Worm (Caenorhabditis elegans) whole organism, late embryonic: ENCODE measurements around the gene sma-9.

Experiments
- C08G9.2 ChIP-seq: sonication (generic microtip); optimal IDR thresholded peaks from 2 replicates; lab custom pipeline; 2016; ENCODE audit warnings: mild to moderate bottlenecking, missing genetic modification characterization, moderate library complexity, missing compliant biosample characterization
- C38D4.7 ChIP-seq: fragments of 200-800 bp; sonication (Bioruptor generic); optimal IDR thresholded peaks from 2 replicates; lab custom pipeline; 2018; ENCODE audit warnings: mild to moderate bottlenecking, missing genetic modification characterization, moderate library complexity, missing compliant biosample characterization
- F13H6.1 ChIP-seq: sonication (generic microtip); optimal IDR thresholded peaks from 2 replicates; lab custom pipeline; 2016; ENCODE audit warnings: missing genetic modification characterization, missing compliant biosample characterization
- K02D7.2 ChIP-seq: sonication (generic microtip); optimal IDR thresholded peaks from 2 replicates; lab custom pipeline; 2017; ENCODE audit warnings: mild to moderate bottlenecking, missing genetic modification characterization, missing compliant biosample characterization
- K09A11.1 ChIP-seq: sonication (generic microtip); optimal IDR thresholded peaks from 2 replicates; lab custom pipeline; 2017; ENCODE audit warnings: antibody characterized with exemption, mild to moderate bottlenecking, missing genetic modification characterization, missing compliant biosample characterization; ENCODE audit not compliant: insufficient read depth
- ama-1 ChIP-seq: fragments of 150-350 bp; optimal IDR thresholded peaks from 2 replicates; lab custom pipeline; 2014
- ceh-14 ChIP-seq: sonication (generic microtip); optimal IDR thresholded peaks from 2 replicates; lab custom pipeline; 2016; ENCODE audit warnings: missing genotype, missing genetic modification characterization, missing compliant biosample characterization
- ceh-18 ChIP-seq: sonication (generic microtip); optimal IDR thresholded peaks from 2 replicates; lab custom pipeline; 2016; ENCODE audit warnings: missing genetic modification characterization, missing compliant biosample characterization
- ceh-19 ChIP-seq: fragments of 200-800 bp; sonication (Bioruptor generic); optimal IDR thresholded peaks from 2 replicates; lab custom pipeline; 2018; ENCODE audit warnings: mild to moderate bottlenecking, missing genetic modification characterization, missing compliant biosample characterization
- ceh-22 ChIP-seq: sonication (generic microtip); optimal IDR thresholded peaks from 2 replicates; lab custom pipeline; 2017; ENCODE audit warnings: missing biosample characterization, missing genetic modification characterization
- ceh-24 ChIP-seq: sonication (generic microtip); optimal IDR thresholded peaks from 2 replicates; lab custom pipeline; 2016; ENCODE audit warnings: mild to moderate bottlenecking, missing genetic modification characterization, missing compliant biosample characterization
- ceh-30 ChIP-seq: fragments of 150-350 bp; optimal IDR thresholded peaks from 2 replicates; lab custom pipeline; 2014; ENCODE audit warnings: missing biosample characterization, missing genetic modification characterization
- ceh-31 ChIP-seq: sonication (generic microtip); optimal IDR thresholded peaks from 2 replicates; lab custom pipeline; 2016; ENCODE audit warnings: missing genetic modification characterization, missing compliant biosample characterization
- ceh-48 ChIP-seq: sonication (generic microtip); optimal IDR thresholded peaks from 2 replicates; lab custom pipeline; 2016; ENCODE audit warnings: missing genetic modification characterization, inconsistent platforms, missing compliant biosample characterization
- ceh-6 ChIP-seq: fragments of 200-800 bp; sonication (Bioruptor generic); optimal IDR thresholded peaks from 2 replicates; lab custom pipeline; 2018; ENCODE audit warnings: mild to moderate bottlenecking, missing genetic modification characterization, missing compliant biosample characterization
- ceh-9 ChIP-seq: sonication (generic microtip); optimal IDR thresholded peaks from 2 replicates; lab custom pipeline; 2016; ENCODE audit warnings: mild to moderate bottlenecking, missing genetic modification characterization, inconsistent platforms, missing compliant biosample characterization
- che-1 ChIP-seq: sonication (generic microtip); optimal IDR thresholded peaks from 2 replicates; lab custom pipeline; 2016; ENCODE audit warnings: mild to moderate bottlenecking, missing genetic modification characterization, missing compliant biosample characterization
- dmd-4 ChIP-seq: sonication (generic microtip); optimal IDR thresholded peaks from 2 replicates; lab custom pipeline; 2016; ENCODE audit warnings: borderline replicate concordance, missing genetic modification characterization, missing compliant biosample characterization
- elt-4 ChIP-seq: sonication (generic microtip); optimal IDR thresholded peaks from 2 replicates; lab custom pipeline; 2016; ENCODE audit warnings: missing genetic modification characterization, missing compliant biosample characterization
- ets-4 ChIP-seq: sonication (generic microtip); optimal IDR thresholded peaks from 2 replicates; lab custom pipeline; 2016; ENCODE audit warnings: missing genetic modification characterization, missing compliant biosample characterization
- fkh-10 ChIP-seq: fragments of 150-350 bp; optimal IDR thresholded peaks from 2 replicates; lab custom pipeline; 2014; ENCODE audit warnings: missing biosample characterization, missing genetic modification reagents, missing genetic modification characterization
- fkh-6 ChIP-seq: sonication (generic microtip); optimal IDR thresholded peaks from 2 replicates; lab custom pipeline; 2016; ENCODE audit warnings: missing genetic modification characterization, missing compliant biosample characterization
- gmeb-2 ChIP-seq: sonication (generic microtip); optimal IDR thresholded peaks from 2 replicates; lab custom pipeline; 2016; ENCODE audit warnings: missing genetic modification characterization, inconsistent platforms, missing compliant biosample characterization
- hlh-13 ChIP-seq: fragments of 200-800 bp; sonication (Bioruptor generic); optimal IDR thresholded peaks from 2 replicates; lab custom pipeline; 2018; ENCODE audit warnings: mild to moderate bottlenecking, missing genetic modification characterization, missing compliant biosample characterization
- hlh-15 ChIP-seq: sonication (generic microtip); optimal IDR thresholded peaks from 2 replicates; lab custom pipeline; 2016; ENCODE audit warnings: missing genetic modification characterization, missing compliant biosample characterization
- hlh-30 ChIP-seq: sonication (generic microtip); optimal IDR thresholded peaks from 2 replicates; lab custom pipeline; 2017; ENCODE audit warnings: antibody characterized with exemption, missing genetic modification characterization, missing compliant biosample characterization; ENCODE audit not compliant: insufficient read depth
- hlh-6 ChIP-seq: sonication (generic microtip); optimal IDR thresholded peaks from 2 replicates; lab custom pipeline; 2016; ENCODE audit warnings: missing genotype, missing genetic modification characterization, missing compliant biosample characterization
- hlh-8 ChIP-seq: sonication (generic microtip); optimal IDR thresholded peaks from 2 replicates; lab custom pipeline; 2016; ENCODE audit warnings: missing genotype, missing genetic modification characterization, missing compliant biosample characterization
- lim-6 ChIP-seq: sonication (generic microtip); optimal IDR thresholded peaks from 2 replicates; lab custom pipeline; 2016; ENCODE audit warnings: missing genetic modification characterization, missing compliant biosample characterization
- mec-3 ChIP-seq: sonication (generic microtip); optimal IDR thresholded peaks from 2 replicates; lab custom pipeline; 2016; ENCODE audit warnings: borderline replicate concordance, missing genetic modification characterization, missing compliant biosample characterization
- nhr-232 ChIP-seq: sonication (generic microtip); optimal IDR thresholded peaks from 2 replicates; lab custom pipeline; 2016; ENCODE audit warnings: missing genetic modification characterization, missing compliant biosample characterization
- npax-4 ChIP-seq: sonication (generic microtip); optimal IDR thresholded peaks from 2 replicates; lab custom pipeline; 2016; ENCODE audit warnings: missing genetic modification characterization, missing compliant biosample characterization
- pat-9 ChIP-seq: fragments of 200-800 bp; sonication (Bioruptor generic); optimal IDR thresholded peaks from 2 replicates; lab custom pipeline; 2018; ENCODE audit warnings: mild to moderate bottlenecking, missing genetic modification characterization, moderate library complexity, missing compliant biosample characterization
- pax-1 ChIP-seq: fragments of 150-350 bp; optimal IDR thresholded peaks from 2 replicates; lab custom pipeline; 2014; ENCODE audit warnings: missing biosample characterization, missing genetic modification characterization
- pha-2 ChIP-seq: sonication (generic microtip); optimal IDR thresholded peaks from 2 replicates; lab custom pipeline; 2017; ENCODE audit warnings: mild to moderate bottlenecking, missing genetic modification characterization, missing compliant biosample characterization
- pros-1 ChIP-seq: fragments of 150-350 bp; optimal IDR thresholded peaks from 2 replicates; lab custom pipeline; 2014; ENCODE audit warnings: missing biosample characterization, missing genetic modification reagents, missing genetic modification characterization
- ref-2 ChIP-seq: sonication (generic microtip); optimal IDR thresholded peaks from 2 replicates; lab custom pipeline; 2016; ENCODE audit warnings: missing genetic modification characterization, missing compliant biosample characterization
- rnt-1 ChIP-seq: sonication (generic microtip); optimal IDR thresholded peaks from 2 replicates; lab custom pipeline; 2016; ENCODE audit warnings: missing genetic modification characterization, missing compliant biosample characterization
- sdc-2 ChIP-seq: sonication (generic microtip); optimal IDR thresholded peaks from 2 replicates; lab custom pipeline; 2016; ENCODE audit warnings: missing genotype, missing genetic modification characterization, missing compliant biosample characterization
- syd-9 ChIP-seq: sonication (generic microtip); optimal IDR thresholded peaks from 2 replicates; lab custom pipeline; 2016; ENCODE audit warnings: mild to moderate bottlenecking, missing genetic modification characterization, moderate library complexity, missing compliant biosample characterization
- tbx-2 ChIP-seq: sonication (generic microtip); optimal IDR thresholded peaks from 2 replicates; lab custom pipeline; 2016; ENCODE audit warnings: missing genetic modification characterization, missing compliant biosample characterization
- tbx-7 ChIP-seq: sonication (generic microtip); optimal IDR thresholded peaks from 2 replicates; lab custom pipeline; 2016; ENCODE audit warnings: missing genotype, missing genetic modification characterization, missing compliant biosample characterization
- ttx-3 ChIP-seq: sonication (generic microtip); optimal IDR thresholded peaks from 2 replicates; lab custom pipeline; 2016; ENCODE audit warnings: missing genetic modification reagents, missing genetic modification characterization, missing compliant biosample characterization
- unc-3 ChIP-seq, 2 experiments: fragments of 200-800 bp in 1 of 2; sonication (Bioruptor generic) in 1 of 2; sonication (generic microtip) in 1 of 2; conservative IDR thresholded peaks in 1 of 2; optimal IDR thresholded peaks in 1 of 2; 2 replicates each; pipeline versions ENCODE4 v1.3.6 to Lab custom; 2016 to 2022; ENCODE audit warnings: missing compliant biosample characterization in 2 of 2, missing genetic modification characterization in 2 of 2, missing genetic modification reagents in 1 of 2
- unc-86 ChIP-seq: sonication (generic microtip); optimal IDR thresholded peaks from 2 replicates; lab custom pipeline; 2016; ENCODE audit warnings: missing genetic modification characterization, missing compliant biosample characterization
- zip-5 ChIP-seq: sonication (generic microtip); optimal IDR thresholded peaks from 2 replicates; lab custom pipeline; 2016; ENCODE audit warnings: missing genetic modification characterization, missing compliant biosample characterization

The sma-9 gene

ce11 chrX:10766123-10766622, 2.9 kb upstream of the sma-9 start (continued):
- peak; percentile 25 for TF ChIP-seq unc-86 (tag; lab: Kevin White, UChicago)
- TF ChIP-seq pha-2 (tag; lab: Kevin White, UChicago): peak; percentile 38
- peak; percentile 99 for TF ChIP-seq pros-1 (tag; lab: Kevin White, UChicago)
- TF ChIP-seq K02D7.2 (tag; lab: Kevin White, UChicago): no peak
- TF ChIP-seq ceh-19 (GFP tag; lab: Kevin White, UChicago): peak; percentile 81
- no peak for TF ChIP-seq ceh-9
- TF ChIP-seq hlh-8: peak; percentile 79
- no peak for TF ChIP-seq hlh-15 (tag; lab: Kevin White, UChicago)
- no peak for TF ChIP-seq unc-3 (GFP tag; conservative IDR thresholded peaks at IDR 0.05; lab: Robert Waterston, UW)
- peak; percentile 57 for TF ChIP-seq unc-3 (tag; optimal IDR thresholded peaks at IDR 0.05; lab: Kevin White, UChicago)
- peak; percentile 35 for TF ChIP-seq fkh-6 (tag; lab: Kevin White, UChicago)
- TF ChIP-seq ceh-6 (GFP tag; lab: Kevin White, UChicago): no peak
- peak; percentile 51 for TF ChIP-seq pat-9 (tag; lab: Kevin White, UChicago)
- TF ChIP-seq ceh-31 (tag; lab: Kevin White, UChicago): peak; percentile 98
- peak; percentile 94 for TF ChIP-seq tbx-2 (tag; lab: Kevin White, UChicago)
- TF ChIP-seq K09A11.1 (tag; lab: Kevin White, UChicago): peak; percentile 51
- no peak for TF ChIP-seq zip-5 (tag; lab: Kevin White, UChicago)
- peak; percentile 87 for TF ChIP-seq syd-9 (tag; lab: Kevin White, UChicago)
- TF ChIP-seq C38D4.7 (GFP tag; lab: Kevin White, UChicago): no peak
- TF ChIP-seq ets-4: peak; percentile 58
- TF ChIP-seq hlh-30 (tag; lab: Kevin White, UChicago): peak; percentile 92
- TF ChIP-seq gmeb-2: no peak
- TF ChIP-seq npax-4 (tag; lab: Kevin White, UChicago): no peak
- TF ChIP-seq C08G9.2 (tag; lab: Kevin White, UChicago): peak; percentile 79
- TF ChIP-seq hlh-6 (tag; lab: Kevin White, UChicago): peak; percentile 26
- TF ChIP-seq dmd-4 (tag; lab: Kevin White, UChicago): peak; percentile 66
- TF ChIP-seq hlh-13: no peak
- TF ChIP-seq mec-3: no peak
- TF ChIP-seq ceh-48 (tag; lab: Kevin White, UChicago): peak; percentile 58
- peak; percentile 85 for TF ChIP-seq sdc-2
- peak; percentile 92 for TF ChIP-seq ref-2
- TF ChIP-seq ceh-22 (tag; lab: Kevin White, UChicago): peak; percentile 76
- peak; percentile 38 for TF ChIP-seq lim-6 (tag; lab: Kevin White, UChicago)
- TF ChIP-seq fkh-10 (GFP tag; lab: Kevin White, UChicago): no peak
- TF ChIP-seq ceh-24 (tag; lab: Kevin White, UChicago): no peak

DNA sequence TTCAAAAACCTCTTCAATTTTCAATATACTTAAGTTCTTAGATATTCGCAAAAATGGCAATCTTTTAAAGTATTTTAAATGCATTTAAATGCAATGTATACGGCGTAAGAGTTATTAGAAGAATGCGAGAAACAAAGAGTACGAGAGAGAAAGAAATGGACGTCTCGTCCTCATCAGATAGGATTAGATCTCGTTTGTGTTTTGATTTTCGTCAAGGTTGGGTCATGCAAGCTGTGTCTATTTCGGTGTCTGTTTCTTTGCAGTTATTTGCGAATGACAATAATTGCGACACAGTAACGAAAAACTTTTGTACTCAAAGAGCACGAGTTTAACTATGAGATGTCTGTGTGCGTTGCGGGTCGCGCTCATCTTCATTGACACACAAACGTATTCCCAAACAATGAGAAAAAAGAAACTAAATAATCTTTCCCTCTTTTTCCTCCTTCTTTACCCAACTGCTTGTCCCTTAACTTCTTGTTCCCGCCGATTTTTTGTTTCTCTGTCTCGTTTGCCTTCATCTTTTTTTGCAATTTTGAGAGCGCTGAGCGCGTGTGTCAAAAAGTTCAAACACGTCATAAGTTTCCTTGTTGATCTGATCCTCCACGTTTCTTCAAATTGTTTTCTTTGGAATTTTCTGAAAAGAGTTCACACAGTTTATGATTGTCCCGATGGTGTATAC, 2.0 kb upstream of the sma-9 start:
- TF ChIP-seq syd-9 (tag; lab: Kevin White, UChicago): no peak
- TF ChIP-seq pax-1 (tag; lab: Kevin White, UChicago): no peak
- TF ChIP-seq K02D7.2 (tag; lab: Kevin White, UChicago): no peak
- no peak for TF ChIP-seq F13H6.1
- no peak for TF ChIP-seq ttx-3
- TF ChIP-seq ceh-48 (tag; lab: Kevin White, UChicago): no peak
- no peak for TF ChIP-seq elt-4 (tag; lab: Kevin White, UChicago)
- no peak for TF ChIP-seq ceh-14 (tag; lab: Kevin White, UChicago)
- no peak for TF ChIP-seq hlh-6 (tag; lab: Kevin White, UChicago)
- no peak for TF ChIP-seq ceh-18
- no peak for TF ChIP-seq tbx-7
- TF ChIP-seq ets-4: no peak
- no peak for TF ChIP-seq ama-1 (lab: Kevin White, UChicago)
- TF ChIP-seq ceh-30 (tag; lab: Kevin White, UChicago): no peak
- no peak for TF ChIP-seq nhr-232 (tag; lab: Kevin White, UChicago)
- TF ChIP-seq che-1: no peak
- TF ChIP-seq rnt-1: no peak
- TF ChIP-seq hlh-15 (tag; lab: Kevin White, UChicago): no peak
